Fruit fly (Drosophila melanogaster) ovary, adult (tissue): ENCODE data around the gene CG9107.

ENCODE experiments used
- CG17801 ChIP-seq: fragments of 200-800 bp; optimal IDR thresholded peaks from 2 replicates; lab custom pipeline; 2019; ENCODE audit warnings: missing biosample characterization, mild to moderate bottlenecking, missing genetic modification characterization, moderate library complexity; ENCODE audit not compliant: partially characterized antibody

The CG9107 gene

DNA sequence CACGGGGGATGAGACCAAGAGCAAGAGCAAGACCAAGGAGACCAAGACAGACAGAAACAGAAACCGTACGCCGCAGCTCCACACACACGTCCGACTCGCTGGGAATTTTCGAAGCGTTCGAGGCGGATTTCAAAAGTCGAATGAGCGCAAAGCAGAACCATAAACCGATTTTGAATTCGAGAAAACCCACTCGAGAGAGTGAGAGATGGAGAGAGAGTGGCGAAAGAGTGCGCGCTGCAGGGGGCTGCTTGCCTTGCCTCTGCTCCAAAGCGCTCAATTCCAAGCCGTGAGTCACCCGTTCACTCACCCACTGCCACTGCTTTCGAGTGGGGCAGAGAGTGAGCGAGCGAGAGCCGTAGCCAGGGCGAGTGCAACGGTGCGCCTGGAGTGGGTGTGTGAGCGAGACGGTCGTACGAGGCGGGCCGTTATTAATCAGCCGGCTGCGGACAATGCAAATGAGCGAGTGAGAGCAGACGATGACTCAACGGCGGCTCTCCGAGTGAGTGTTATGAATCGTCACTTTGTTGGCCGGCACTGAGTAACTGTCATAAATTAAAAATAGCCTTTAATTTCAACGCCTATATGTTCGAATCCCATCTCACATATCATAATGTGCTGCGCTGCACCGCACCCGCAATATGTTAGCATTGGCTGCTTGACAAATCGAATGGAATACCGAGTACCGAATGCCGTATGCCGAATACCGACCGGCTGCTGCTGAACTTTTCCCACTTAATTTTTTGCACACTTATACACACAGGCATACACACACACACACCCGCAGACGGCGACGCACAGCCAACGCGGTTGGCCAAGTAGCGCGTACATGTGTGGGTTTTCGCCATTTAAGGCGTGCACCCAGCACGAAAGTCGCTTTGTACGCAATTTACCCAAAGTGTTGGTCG is 44.1 kb downstream of the CG9107 start:
- TF ChIP-seq CG17801, result peak; percentile 70

DNA sequence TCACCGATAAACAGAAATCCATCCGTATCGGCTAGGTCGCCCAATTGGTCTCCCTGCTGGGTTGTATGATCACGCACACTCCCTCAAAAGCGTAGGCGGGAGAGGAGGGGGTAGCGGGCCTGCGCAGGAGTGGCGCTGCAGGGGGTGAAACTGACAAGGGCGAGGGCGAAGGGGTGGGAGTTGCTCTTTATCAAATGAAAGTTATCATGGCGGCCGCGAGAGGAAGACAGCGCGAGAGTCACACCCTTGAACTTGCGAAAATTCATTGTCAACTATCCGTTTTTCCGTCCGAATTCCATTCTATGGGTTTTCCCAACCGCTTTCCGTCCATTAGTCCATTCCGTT is 45.3 kb downstream of the CG9107 start:
- TF ChIP-seq CG17801, result no peak

DNA sequence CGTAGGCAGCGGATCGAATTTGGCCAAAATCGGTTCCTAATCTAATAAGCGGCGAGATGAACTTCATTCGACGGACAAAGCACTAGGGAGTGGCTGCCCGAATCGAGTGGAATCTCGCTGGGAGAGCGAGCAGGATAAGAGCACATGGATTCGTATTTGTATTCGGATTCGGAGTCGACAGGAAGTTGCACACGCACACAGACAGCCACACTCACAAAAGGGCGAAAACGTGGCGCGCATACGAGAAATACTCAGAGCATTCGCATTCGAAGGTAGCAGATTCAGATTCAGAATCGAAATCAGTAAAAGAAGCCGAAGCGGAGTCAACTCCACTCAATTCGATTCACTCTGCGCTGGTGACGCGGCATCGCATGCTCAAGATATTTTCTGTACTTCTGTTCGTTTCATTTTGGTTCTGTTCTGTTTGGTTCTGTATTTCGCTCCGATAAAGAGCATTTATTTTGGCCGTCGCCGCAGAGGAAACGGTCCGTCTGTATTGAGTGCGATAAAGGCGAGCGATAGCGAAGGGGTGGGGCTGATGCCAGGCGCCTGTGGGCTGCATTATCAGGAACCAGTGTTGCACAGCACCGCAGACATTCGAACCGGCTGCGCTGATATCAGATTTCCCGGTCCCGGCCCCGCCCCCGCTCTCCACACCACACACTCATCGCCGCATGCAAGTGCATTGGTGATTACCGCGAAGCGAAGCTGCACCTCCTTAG is 45.8 kb downstream of the CG9107 start:
- TF ChIP-seq CG17801, result no peak

DNA sequence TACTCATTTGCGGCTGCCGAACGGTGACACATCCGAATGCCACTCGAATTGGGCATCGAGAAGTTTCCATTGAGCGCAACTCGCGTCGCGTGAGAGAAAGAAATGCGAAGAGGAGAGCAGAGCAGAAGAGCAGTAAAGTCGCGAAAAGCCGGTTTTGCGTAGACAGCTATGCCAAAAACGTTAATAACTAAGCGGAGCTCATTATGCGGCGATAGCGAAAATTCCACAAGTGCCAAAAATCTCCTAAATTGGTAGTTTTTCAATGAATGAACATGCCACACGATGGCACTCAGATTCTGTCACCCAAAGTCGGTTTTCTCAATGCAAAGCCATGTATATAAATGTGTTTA is 46.6 kb downstream of the CG9107 start:
- TF ChIP-seq CG17801, result no peak

DNA sequence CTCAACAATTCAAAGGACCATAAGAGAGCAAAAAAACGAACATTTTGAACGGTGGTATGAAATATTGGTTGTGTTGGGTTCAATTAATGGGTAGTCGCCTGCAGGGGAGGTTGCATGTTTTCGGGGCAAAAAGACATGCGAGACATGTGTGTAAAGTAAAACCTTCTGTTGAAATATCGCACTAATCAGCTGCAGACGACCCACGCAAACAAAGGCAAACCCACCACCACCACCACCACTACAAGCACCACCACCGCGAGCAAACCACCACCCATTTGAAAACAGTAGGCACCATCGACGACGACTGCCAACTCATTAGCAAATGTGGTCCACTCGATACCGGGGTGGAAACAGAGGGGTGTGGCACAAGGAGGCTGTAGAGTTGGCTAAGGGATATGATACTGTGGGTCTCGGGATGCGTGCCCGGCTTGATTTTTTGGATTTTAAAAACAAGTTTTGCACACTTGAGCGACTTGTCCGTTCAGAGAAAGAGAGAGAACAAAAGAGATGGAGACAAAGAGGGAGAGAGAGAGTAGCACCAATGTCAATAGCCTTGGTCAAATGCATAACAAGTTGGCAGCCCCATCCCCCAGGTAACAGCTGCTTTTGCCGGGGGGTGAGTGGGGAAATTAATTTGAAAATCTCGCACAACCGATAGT is 47.1 kb downstream of the CG9107 start:
- TF ChIP-seq CG17801, result no peak

DNA sequence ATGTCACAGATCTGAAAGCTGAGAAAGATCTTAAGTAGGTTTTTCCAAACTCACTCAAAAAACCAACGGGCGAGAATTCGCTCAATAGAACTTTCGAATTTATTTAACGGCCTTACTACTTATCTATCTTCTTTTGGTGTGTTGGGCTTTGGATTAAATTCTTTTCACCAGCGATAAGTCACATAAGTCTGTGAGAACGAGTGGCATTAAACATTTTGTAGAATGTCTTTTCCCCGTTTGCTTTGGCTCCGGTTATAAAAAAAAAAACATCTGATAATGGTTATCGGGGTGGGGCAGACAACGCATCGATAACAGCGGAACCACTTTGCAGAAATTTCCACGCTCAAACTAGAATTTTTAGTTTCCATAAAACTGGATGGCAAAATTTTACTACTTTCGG is 48.7 kb downstream of the CG9107 start:
- no peak for TF ChIP-seq CG17801

DNA sequence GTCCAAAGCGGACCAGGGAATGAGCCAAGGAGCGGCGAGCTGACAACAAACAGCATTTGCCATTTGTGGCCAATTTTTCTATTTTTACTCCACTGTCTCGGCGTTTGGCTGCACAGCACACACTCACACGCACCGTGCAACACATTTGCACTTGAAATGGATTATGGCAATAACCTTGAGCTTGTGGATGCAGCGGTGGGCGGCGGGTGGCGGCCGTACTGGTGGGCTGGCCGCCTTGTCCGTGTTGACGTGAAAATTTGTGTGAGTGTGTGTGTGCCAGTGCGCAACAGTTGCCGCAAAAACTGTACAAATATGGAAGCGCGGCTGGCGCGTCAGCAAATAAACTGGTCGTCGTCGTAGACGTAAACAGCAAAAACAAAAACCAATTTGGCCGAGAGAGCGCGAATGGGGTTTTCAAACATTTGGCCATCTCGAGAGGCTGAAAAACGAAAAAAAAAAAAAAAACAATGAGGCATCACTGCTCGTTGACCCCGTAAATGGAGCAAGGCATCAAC is 49.3 kb downstream of the CG9107 start:
- no peak for TF ChIP-seq CG17801

DNA sequence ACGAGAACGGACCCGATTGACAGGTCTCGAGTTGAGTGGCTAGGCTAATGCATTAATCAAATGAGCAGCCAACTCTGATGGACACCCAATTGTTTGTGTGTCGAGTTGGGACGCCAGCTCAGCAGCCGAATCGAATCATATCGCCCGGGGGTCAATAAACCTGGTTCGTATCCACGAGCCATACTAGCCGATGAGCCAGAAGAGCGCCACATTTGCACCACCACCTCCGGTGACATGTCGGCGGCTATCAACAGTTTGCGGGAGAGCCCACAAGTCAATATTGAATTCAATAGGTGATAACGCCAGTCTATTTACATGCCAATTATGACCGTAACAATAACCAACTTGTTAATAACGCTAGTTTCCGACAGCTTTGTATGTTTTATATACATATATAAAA is 50.2 kb downstream of the CG9107 start:
- no peak for TF ChIP-seq CG17801
